Fruit fly (Drosophila melanogaster) whole organism, embryonic: ENCODE results near the gene Pa1.

Source experiments
- CG12391 ChIP-seq: fragments of 200-800 bp; sonication (Bioruptor generic); optimal IDR thresholded peaks from 3 replicates; lab custom pipeline; 2018; ENCODE audit warnings: missing biosample characterization, mild to moderate bottlenecking, missing genetic modification characterization, moderate library complexity
- CG7745 ChIP-seq: fragments of 200-800 bp; sonication (Bioruptor generic); optimal IDR thresholded peaks from 2 replicates; lab custom pipeline; 2018; ENCODE audit warnings: missing biosample characterization, mild to moderate bottlenecking, missing genetic modification characterization, moderate library complexity
- CG8388 ChIP-seq: fragments of 200-800 bp; sonication (Bioruptor generic); optimal IDR thresholded peaks from 2 replicates; lab custom pipeline; 2019; ENCODE audit warnings: missing biosample characterization, mild to moderate bottlenecking, missing genetic modification characterization, moderate library complexity
- Hr39 ChIP-seq: fragments of >200 bp; optimal IDR thresholded peaks from 2 replicates; lab custom pipeline; 2017
- croc ChIP-seq: fragments of 200-800 bp; sonication (Bioruptor generic); conservative IDR thresholded peaks from 3 replicates; pipeline ENCODE4 v1.3.6; 2022; ENCODE audit warnings: missing biosample characterization, missing genetic modification characterization
- kay ChIP-seq: fragments of 200-800 bp; sonication (Bioruptor generic); optimal IDR thresholded peaks from 2 replicates; lab custom pipeline; 2016; ENCODE audit warnings: missing biosample characterization, missing genetic modification characterization
- sens ChIP-seq: fragments of 200-800 bp; sonication (Bioruptor generic); peaks from one replicate; lab custom pipeline; 2016; ENCODE audit warnings: missing biosample characterization, missing genetic modification characterization

dm6 chrX:11342168-11342567 is 16.9 kb upstream of the Pa1 start:
- TF ChIP-seq CG12391 (tag; lab: Kevin White, UChicago) (no peak), sens (GFP tag; lab: Kevin White, UChicago) (no peak), kay (no peak), Hr39 (lab: Kevin White, UChicago) (no peak), croc (GFP tag; lab: Robert Waterston, UW) (no peak), CG8388 (GFP tag; lab: Kevin White, UChicago) (no peak), CG7745 (tag; lab: Kevin White, UChicago) (no peak)
